Fruit fly (Drosophila melanogaster): ENCODE measurements around the gene CG5262.

Gene CG5262

dm6 chr3L:20395257-20395909 lies 34.9 kb downstream of the CG5262 start:
- TF ChIP-seq CG9705 (GFP tag; optimal IDR thresholded peaks at IDR 0.05) (no peak), OdsH (GFP tag; optimal IDR thresholded peaks at IDR 0.05) (peak; percentile 58), h (GFP tag; optimal IDR thresholded peaks at IDR 0.05) (peak; percentile 68), Dfd (GFP tag; optimal IDR thresholded peaks at IDR 0.05) (no peak), pan (optimal IDR thresholded peaks at IDR 0.05) (no peak), Abd-B (GFP tag; optimal IDR thresholded peaks at IDR 0.05) (no peak), Sp1 (GFP tag; optimal IDR thresholded peaks at IDR 0.05) (peak; percentile 46), tai (GFP tag; optimal IDR thresholded peaks at IDR 0.05) (no peak), Hr83 (GFP tag; optimal IDR thresholded peaks at IDR 0.05; ENCODE audit: poor library complexity, severe bottlenecking) (peak; percentile 3), dsf (GFP tag; optimal IDR thresholded peaks at IDR 0.05; ENCODE audit: borderline replicate concordance) (no peak), psq (GFP tag; optimal IDR thresholded peaks at IDR 0.05) (peak; percentile 59), Hr78 (GFP tag; optimal IDR thresholded peaks at IDR 0.05) (no peak), Mio (GFP tag; optimal IDR thresholded peaks at IDR 0.05) (no peak), Hnf4 (GFP tag; optimal IDR thresholded peaks at IDR 0.05) (peak; percentile 30), brk (GFP tag; optimal IDR thresholded peaks at IDR 0.05) (peak; percentile 29), jim (GFP tag; optimal IDR thresholded peaks at IDR 0.05) (no peak), dl (GFP tag; optimal IDR thresholded peaks at IDR 0.05; ENCODE audit: insufficient read depth in 1 of 2, partially characterized antibody in 2 of 2) (no peak), ey (GFP tag; optimal IDR thresholded peaks at IDR 0.05) (peak; percentile 54), HLH106 (tag; optimal IDR thresholded peaks at IDR 0.05) (peak; percentile 25), sv (GFP tag; optimal IDR thresholded peaks at IDR 0.05) (peak; percentile 8), GATAd (GFP tag; optimal IDR thresholded peaks at IDR 0.05) (no peak), Jra (GFP tag; optimal IDR thresholded peaks at IDR 0.05) (no peak), br (GFP tag; optimal IDR thresholded peaks at IDR 0.05) (peak; percentile 53), CG32264 (GFP tag; optimal IDR thresholded peaks at IDR 0.05) (peak; percentile 33), dmrt93B (GFP tag; optimal IDR thresholded peaks at IDR 0.05) (no peak), fru (GFP tag; optimal IDR thresholded peaks at IDR 0.05) (peak; percentile 68), foxo (GFP tag; optimal IDR thresholded peaks at IDR 0.05) (peak in 1 of 2 experiments; percentile 71), lola (GFP tag; optimal IDR thresholded peaks at IDR 0.05) (no peak), N (GFP tag; optimal IDR thresholded peaks at IDR 0.05) (no peak), usp (GFP tag; optimal IDR thresholded peaks at IDR 0.05) (no peak), rgr (GFP tag; optimal IDR thresholded peaks at IDR 0.05) (peak; percentile 62), Vsx2 (GFP tag; optimal IDR thresholded peaks at IDR 0.05; ENCODE audit: partially characterized antibody) (no peak), woc (GFP tag; optimal IDR thresholded peaks at IDR 0.05) (peak; percentile 50), Rel (GFP tag; optimal IDR thresholded peaks at IDR 0.05) (no peak), Rel (tag; optimal IDR thresholded peaks at IDR 0.05) (peak; percentile 91), sage (GFP tag; optimal IDR thresholded peaks at IDR 0.05) (no peak), Myc (optimal IDR thresholded peaks at IDR 0.05) (no peak), CrebA (GFP tag; optimal IDR thresholded peaks at IDR 0.05; ENCODE audit: borderline replicate concordance) (no peak), Dif (GFP tag; optimal IDR thresholded peaks at IDR 0.05; ENCODE audit: partially characterized antibody) (no peak)

- peak; percentile 11 for TF ChIP-seq Jra (GFP tag; optimal IDR thresholded peaks at IDR 0.05)
- no peak for TF ChIP-seq Rel (GFP tag; optimal IDR thresholded peaks at IDR 0.05)
- TF ChIP-seq Rel (tag; optimal IDR thresholded peaks at IDR 0.05), result peak; percentile 49
- no peak for TF ChIP-seq usp (GFP tag; optimal IDR thresholded peaks at IDR 0.05)
- TF ChIP-seq sage (GFP tag; optimal IDR thresholded peaks at IDR 0.05), result no peak
- TF ChIP-seq Sp1 (GFP tag; optimal IDR thresholded peaks at IDR 0.05), result no peak
- peak; percentile 8 for TF ChIP-seq h (GFP tag; optimal IDR thresholded peaks at IDR 0.05)
Observed at dm6 chr3L:20393357-20393756, 36.9 kb downstream of the CG5262 start, which contains the start of gene CG33969. CG33969 (minus strand) TSS chr3L:20393553.

All from whole organism, wandering third instar larva.